Fruit fly (Drosophila melanogaster) whole organism, pupa: Measurements from ENCODE around the gene CG43251.

Source experiments
- CG13204 ChIP-seq: fragments of 200-800 bp; sonication (Bioruptor generic); optimal IDR thresholded peaks from 2 replicates; lab custom pipeline; 2018; ENCODE audit warnings: missing biosample characterization, mild to moderate bottlenecking, missing genetic modification characterization, moderate library complexity
- CG17806 ChIP-seq: fragments of 200-800 bp; sonication (Bioruptor generic); optimal IDR thresholded peaks from 2 replicates; lab custom pipeline; 2018; ENCODE audit warnings: missing biosample characterization, mild to moderate bottlenecking, missing genetic modification characterization, moderate library complexity
- EcR ChIP-seq: fragments of 200-800 bp; sonication (Bioruptor generic); optimal IDR thresholded peaks from 3 replicates; lab custom pipeline; 2019; ENCODE audit warnings: missing biosample characterization, missing genetic modification characterization, mild to moderate bottlenecking, moderate library complexity, missing genetic modification reagents
- Snoo ChIP-seq: fragments of 200-800 bp; sonication (Bioruptor generic); optimal IDR thresholded peaks from 3 replicates; lab custom pipeline; 2017; ENCODE audit warnings: missing biosample characterization, mild to moderate bottlenecking, missing genetic modification characterization, inconsistent platforms
- rn ChIP-seq: fragments of 200-800 bp; sonication (Bioruptor generic); IDR thresholded peaks from 2 replicates; pipeline ENCODE4 v1.3.6; 2022; ENCODE audit warnings: missing biosample characterization, missing genetic modification characterization

DNA sequence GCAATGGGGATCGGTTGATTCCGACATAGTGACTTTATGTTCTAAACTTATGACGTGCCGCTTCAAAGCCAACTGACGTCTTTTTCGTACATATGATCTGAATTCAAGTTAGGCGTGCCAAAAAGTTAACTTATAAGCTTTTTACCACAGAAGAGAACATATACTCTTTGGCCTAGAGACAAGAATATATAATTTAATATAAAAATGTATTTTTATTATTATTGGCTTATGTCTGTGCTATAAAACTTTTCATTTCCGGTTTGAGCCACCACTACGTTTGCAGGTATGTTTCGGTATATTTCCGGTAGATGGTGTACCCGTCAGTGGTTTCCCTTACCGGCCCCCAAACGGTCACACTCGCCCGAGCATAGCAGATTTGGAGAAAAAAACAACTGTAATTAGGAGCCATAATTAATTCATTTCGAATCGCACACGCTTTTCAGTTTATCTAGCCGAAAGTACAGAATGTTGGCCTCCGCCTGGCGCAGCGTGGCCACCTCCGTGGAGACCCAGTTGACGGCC lies 39.7 kb downstream of the CG43251 start, which contains the start of the genes CG3698 and tzn:
- peak; percentile 93 for TF ChIP-seq Snoo (tag; lab: Kevin White, UChicago)
- TF ChIP-seq EcR (GFP tag; lab: Kevin White, UChicago): no peak
- TF ChIP-seq CG13204 (GFP tag; lab: Kevin White, UChicago): no peak
- TF ChIP-seq rn: peak; percentile 76
- no peak for TF ChIP-seq CG17806 (tag; lab: Kevin White, UChicago)
